Worm (Caenorhabditis elegans) whole organism, L4/young adult: Measurements from ENCODE around the gene srw-137.

Source experiments
- dao-5 ChIP-seq: sonication (generic microtip); optimal IDR thresholded peaks from 2 replicates; lab custom pipeline; 2016; ENCODE audit warnings: missing genotype, missing genetic modification characterization, moderate library complexity, missing compliant biosample characterization
- him-1 ChIP-seq: sonication (generic microtip); optimal IDR thresholded peaks from 2 replicates; lab custom pipeline; 2016; ENCODE audit warnings: missing genotype, missing genetic modification reagents, missing genetic modification characterization, missing compliant biosample characterization

DNA sequence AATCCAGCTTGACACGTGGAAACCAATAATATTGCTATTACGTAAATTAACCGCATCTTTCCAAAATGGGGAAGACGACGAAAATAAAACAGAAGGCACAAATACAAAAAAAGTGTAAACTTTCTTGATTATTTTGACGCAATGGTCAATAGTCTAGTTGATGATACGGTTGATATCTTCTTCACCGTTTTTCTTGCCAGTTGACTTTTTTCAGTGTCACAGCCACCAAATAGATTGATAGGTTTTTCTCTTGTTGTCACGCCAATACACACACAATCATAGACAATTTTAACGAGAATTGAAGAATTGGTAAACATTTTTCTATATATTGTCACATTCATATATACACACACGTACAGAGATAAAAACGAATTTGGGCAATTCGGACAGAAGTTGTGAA lies 34.2 kb downstream of the srw-137 start, which contains the start of gene zmp-3:
- TF ChIP-seq dao-5 (tag; lab: Kevin White, UChicago) (no peak), him-1 (tag; lab: Kevin White, UChicago) (no peak)
